Worm (Caenorhabditis elegans) whole organism, L2 larva: Measurements from ENCODE around the gene lips-6.

Source experiments
- egl-27 ChIP-seq: sonication (generic microtip); optimal IDR thresholded peaks from 3 replicates; lab custom pipeline; 2017; ENCODE audit warnings: missing biosample characterization, missing genetic modification reagents, missing genetic modification characterization
- lsy-2 ChIP-seq, 2 experiments: fragments of 150-350 bp in 1 of 2; sonication (generic microtip) in 1 of 2; optimal IDR thresholded peaks; 2 replicates each; lab custom pipeline; 2014 to 2017; ENCODE audit warnings: missing biosample characterization in 2 of 2, missing genetic modification characterization in 2 of 2
- nhr-25 ChIP-seq: fragments of 150-350 bp; sonication (generic microtip); optimal IDR thresholded peaks from 3 replicates; lab custom pipeline; 2014; ENCODE audit warnings: missing biosample characterization, missing genetic modification characterization
- skn-1 ChIP-seq: sonication (generic microtip); optimal IDR thresholded peaks from 2 replicates; lab custom pipeline; 2017; ENCODE audit warnings: missing biosample characterization, missing genetic modification characterization

ce11 chrIV:12040431-12040830 lies 24.9 kb upstream of the lips-6 start:
- TF ChIP-seq skn-1 = no peak
- no peak for TF ChIP-seq egl-27
- no peak for TF ChIP-seq nhr-25
- TF ChIP-seq lsy-2 (tag; optimal IDR thresholded peaks at IDR 0.05; lab: Kevin White, UChicago) = no peak
